Fruit fly (Drosophila melanogaster) whole organism, embryonic: Measurements from ENCODE around the gene Chd3.

ENCODE experiments used
- B-H2 ChIP-seq: fragments of 200-800 bp; sonication (Bioruptor generic); optimal IDR thresholded peaks from 2 replicates; lab custom pipeline; 2018; ENCODE audit warnings: missing biosample characterization, mild to moderate bottlenecking, missing genetic modification characterization
- Bgb ChIP-seq: fragments of 200-800 bp; sonication (Bioruptor generic); IDR thresholded peaks from 2 replicates; pipeline ENCODE4 v1.3.6; 2022; ENCODE audit warnings: missing biosample characterization, missing genetic modification characterization; ENCODE audit not compliant: partially characterized antibody
- CG10462 ChIP-seq: fragments of 200-800 bp; sonication (Bioruptor generic); optimal IDR thresholded peaks from 2 replicates; lab custom pipeline; 2016; ENCODE audit warnings: missing biosample characterization, missing genetic modification characterization
- CG12744 ChIP-seq: fragments of 200-800 bp; sonication (Bioruptor generic); optimal IDR thresholded peaks from 2 replicates; lab custom pipeline; 2016; ENCODE audit warnings: missing biosample characterization, missing genetic modification characterization
- CG17829 ChIP-seq: fragments of 200-800 bp; optimal IDR thresholded peaks from 2 replicates; lab custom pipeline; 2019; ENCODE audit warnings: missing biosample characterization, mild to moderate bottlenecking, missing genetic modification characterization, moderate library complexity
- CG2120 ChIP-seq: fragments of 200-800 bp; sonication (Bioruptor generic); optimal IDR thresholded peaks from 3 replicates; lab custom pipeline; 2016; ENCODE audit warnings: missing biosample characterization, missing genetic modification characterization
- CG2202 ChIP-seq: fragments of 200-800 bp; sonication (Bioruptor generic); optimal IDR thresholded peaks from 2 replicates; lab custom pipeline; 2018; ENCODE audit warnings: missing biosample characterization, mild to moderate bottlenecking, missing genetic modification characterization
- CG34376 ChIP-seq: fragments of 200-800 bp; sonication (Bioruptor generic); optimal IDR thresholded peaks from 2 replicates; lab custom pipeline; 2018; ENCODE audit warnings: missing biosample characterization, mild to moderate bottlenecking, missing genetic modification characterization
- CG4854 ChIP-seq: fragments of 200-800 bp; sonication (Bioruptor generic); optimal IDR thresholded peaks from 2 replicates; lab custom pipeline; 2016; ENCODE audit warnings: missing biosample characterization, missing genetic modification characterization, inconsistent platforms
- CG7987 ChIP-seq: fragments of 200-800 bp; sonication (Bioruptor generic); optimal IDR thresholded peaks from 2 replicates; lab custom pipeline; 2018; ENCODE audit warnings: missing biosample characterization, mild to moderate bottlenecking, missing genetic modification characterization, moderate library complexity
- CG8290 ChIP-seq, 3 experiments: fragments of 200-800 bp; sonication (Bioruptor generic); optimal IDR thresholded peaks; 2 replicates each; lab custom pipeline; 2016 to 2019; ENCODE audit warnings: missing biosample characterization in 3 of 3, missing genetic modification characterization in 3 of 3, mild to moderate bottlenecking in 2 of 3, moderate library complexity in 1 of 3
- CG9876 ChIP-seq: fragments of 200-800 bp; sonication (Bioruptor generic); optimal IDR thresholded peaks from 2 replicates; lab custom pipeline; 2016; ENCODE audit warnings: missing biosample characterization, missing genetic modification characterization
- CTCF ChIP-seq: fragments of 200-800 bp; sonication (Bioruptor generic); optimal IDR thresholded peaks from 2 replicates; lab custom pipeline; 2017; ENCODE audit warnings: missing biosample characterization, mild to moderate bottlenecking, missing genetic modification characterization, moderate library complexity
- Chrac-16 ChIP-seq: fragments of 200-800 bp; sonication (Bioruptor generic); optimal IDR thresholded peaks from 3 replicates; lab custom pipeline; 2016; ENCODE audit warnings: missing biosample characterization, missing genetic modification characterization
- Dip2 ChIP-seq: fragments of 200-800 bp; sonication (Bioruptor generic); IDR thresholded peaks from 2 replicates; pipeline ENCODE4 v1.3.6; 2022; ENCODE audit warnings: missing biosample characterization, missing genetic modification characterization
- Dref ChIP-seq: fragments of 200-800 bp; sonication (Bioruptor generic); IDR thresholded peaks from 2 replicates; pipeline ENCODE4 v1.3.6; 2022; ENCODE audit warnings: missing biosample characterization, missing genetic modification characterization
- Fer1 ChIP-seq: fragments of 200-800 bp; sonication (Bioruptor generic); optimal IDR thresholded peaks from 2 replicates; lab custom pipeline; 2017; ENCODE audit warnings: missing biosample characterization, mild to moderate bottlenecking, missing genetic modification characterization
- HLH54F ChIP-seq: fragments of 200-800 bp; sonication (Bioruptor generic); optimal IDR thresholded peaks from 3 replicates; lab custom pipeline; 2016; ENCODE audit warnings: missing biosample characterization, missing genetic modification characterization
- MESR4 ChIP-seq: fragments of 200-800 bp; sonication (Bioruptor generic); optimal IDR thresholded peaks from 2 replicates; lab custom pipeline; 2018; ENCODE audit warnings: missing biosample characterization, mild to moderate bottlenecking, missing genetic modification characterization, moderate library complexity
- MTF-1 ChIP-seq: fragments of 200-800 bp; sonication (Bioruptor generic); optimal IDR thresholded peaks from 2 replicates; lab custom pipeline; 2018; ENCODE audit warnings: missing biosample characterization, mild to moderate bottlenecking, missing genetic modification characterization, borderline replicate concordance
- Neu2 ChIP-seq: fragments of 200-800 bp; sonication (Bioruptor generic); optimal IDR thresholded peaks from 3 replicates; lab custom pipeline; 2016; ENCODE audit warnings: missing biosample characterization, missing genetic modification characterization, borderline replicate concordance
- Nf-YC ChIP-seq: fragments of 200-800 bp; optimal IDR thresholded peaks from 3 replicates; lab custom pipeline; 2019; ENCODE audit warnings: missing biosample characterization, mild to moderate bottlenecking, missing genetic modification characterization, moderate library complexity
- NfI ChIP-seq: fragments of 200-800 bp; sonication (Bioruptor generic); optimal IDR thresholded peaks from 3 replicates; lab custom pipeline; 2018; ENCODE audit warnings: missing biosample characterization, mild to moderate bottlenecking, missing genetic modification characterization, moderate library complexity
- Rfx ChIP-seq: fragments of 200-800 bp; sonication (Bioruptor generic); IDR thresholded peaks from 2 replicates; pipeline ENCODE4 v1.3.6; 2022; ENCODE audit warnings: missing biosample characterization, missing genetic modification characterization
- Ssrp ChIP-seq: fragments of 200-800 bp; sonication (Bioruptor generic); optimal IDR thresholded peaks from 2 replicates; lab custom pipeline; 2018; ENCODE audit warnings: missing biosample characterization, mild to moderate bottlenecking, missing genetic modification characterization, moderate library complexity
- Stat92E ChIP-seq, 3 experiments: fragments of >200 bp in 2 of 3; fragments of 200-800 bp in 1 of 3; sonication (Bioruptor generic) in 1 of 3; optimal IDR thresholded peaks; 2 replicates each; lab custom pipeline; 2017 to 2019; ENCODE audit warnings: missing biosample characterization in 3 of 3, missing genetic modification characterization in 3 of 3, mild to moderate bottlenecking in 1 of 3, moderate library complexity in 1 of 3
- YL-1 ChIP-seq: fragments of 200-800 bp; sonication (Bioruptor generic); optimal IDR thresholded peaks from 3 replicates; lab custom pipeline; 2017; ENCODE audit warnings: missing biosample characterization, mild to moderate bottlenecking, missing genetic modification characterization
- ato ChIP-seq: fragments of 200-800 bp; sonication (Bioruptor generic); IDR thresholded peaks from 2 replicates; pipeline ENCODE4 v1.3.6; 2022; ENCODE audit warnings: missing biosample characterization, missing genetic modification characterization; ENCODE audit not compliant: partially characterized antibody
- bcd ChIP-seq: fragments of 200-800 bp; sonication (Bioruptor generic); optimal IDR thresholded peaks from 2 replicates; lab custom pipeline; 2017; ENCODE audit warnings: missing biosample characterization, mild to moderate bottlenecking, missing genetic modification characterization
- chn ChIP-seq: fragments of 200-800 bp; sonication (Bioruptor generic); optimal IDR thresholded peaks from 2 replicates; lab custom pipeline; 2016; ENCODE audit warnings: missing biosample characterization, missing genetic modification characterization
- crc ChIP-seq: fragments of 200-800 bp; sonication (Bioruptor generic); optimal IDR thresholded peaks from 2 replicates; lab custom pipeline; 2016; ENCODE audit warnings: missing biosample characterization, missing genetic modification characterization
- dmrt99B ChIP-seq: fragments of 200-800 bp; sonication (Bioruptor generic); optimal IDR thresholded peaks from 2 replicates; lab custom pipeline; 2018; ENCODE audit warnings: missing biosample characterization, mild to moderate bottlenecking, missing genetic modification characterization, moderate library complexity
- en ChIP-seq: fragments of 200-800 bp; sonication (Bioruptor generic); optimal IDR thresholded peaks from 2 replicates; lab custom pipeline; 2016; ENCODE audit warnings: missing biosample characterization, missing genetic modification characterization
- gem ChIP-seq: fragments of 200-800 bp; sonication (Bioruptor generic); optimal IDR thresholded peaks from 2 replicates; lab custom pipeline; 2019; ENCODE audit warnings: missing biosample characterization, mild to moderate bottlenecking, missing genetic modification characterization, moderate library complexity
- ind ChIP-seq: fragments of 200-800 bp; sonication (Bioruptor generic); optimal IDR thresholded peaks from 3 replicates; lab custom pipeline; 2016; ENCODE audit warnings: missing biosample characterization, missing genetic modification characterization
- insv ChIP-seq, 2 experiments: fragments of 200-800 bp; sonication (Bioruptor generic); optimal IDR thresholded peaks; 3 replicates each; lab custom pipeline; 2016 to 2018; ENCODE audit warnings: missing biosample characterization in 2 of 2, missing genetic modification characterization in 2 of 2
- jing ChIP-seq: fragments of 200-800 bp; sonication (Bioruptor generic); optimal IDR thresholded peaks from 2 replicates; lab custom pipeline; 2018; ENCODE audit warnings: missing biosample characterization, mild to moderate bottlenecking, missing genetic modification characterization
- jumu ChIP-seq: fragments of 200-800 bp; sonication (Bioruptor generic); optimal IDR thresholded peaks from 3 replicates; lab custom pipeline; 2016; ENCODE audit warnings: missing biosample characterization, missing genetic modification characterization
- lab ChIP-seq: fragments of 200-800 bp; sonication (Bioruptor generic); optimal IDR thresholded peaks from 3 replicates; lab custom pipeline; 2017; ENCODE audit warnings: missing biosample characterization, missing genetic modification characterization, mild to moderate bottlenecking, moderate library complexity, missing genetic modification reagents
- lbe ChIP-seq: fragments of 200-800 bp; sonication (Bioruptor generic); optimal IDR thresholded peaks from 2 replicates; lab custom pipeline; 2016; ENCODE audit warnings: missing biosample characterization, mild to moderate bottlenecking, missing genetic modification characterization
- mirr ChIP-seq: fragments of 200-800 bp; sonication (Bioruptor generic); optimal IDR thresholded peaks from 3 replicates; lab custom pipeline; 2018; ENCODE audit warnings: missing biosample characterization, mild to moderate bottlenecking, missing genetic modification characterization
- nom ChIP-seq: fragments of 200-800 bp; sonication (Bioruptor generic); optimal IDR thresholded peaks from 2 replicates; lab custom pipeline; 2017; ENCODE audit warnings: missing biosample characterization, missing genetic modification characterization, mild to moderate bottlenecking, moderate library complexity, missing genetic modification reagents
- odd ChIP-seq: fragments of 200-800 bp; sonication (Bioruptor generic); optimal IDR thresholded peaks from 2 replicates; lab custom pipeline; 2017; ENCODE audit warnings: missing biosample characterization, mild to moderate bottlenecking, missing genetic modification characterization
- pros ChIP-seq: fragments of 200-800 bp; sonication (Bioruptor generic); optimal IDR thresholded peaks from 3 replicates; lab custom pipeline; 2019; ENCODE audit warnings: missing biosample characterization, mild to moderate bottlenecking, missing genetic modification characterization, moderate library complexity
- sim ChIP-seq: fragments of 200-800 bp; sonication (Bioruptor generic); IDR thresholded peaks from 2 replicates; pipeline ENCODE4 v1.3.6; 2022; ENCODE audit warnings: missing biosample characterization, missing genetic modification characterization
- sisA ChIP-seq: fragments of 200-800 bp; sonication (Bioruptor generic); IDR thresholded peaks from 2 replicates; pipeline ENCODE4 v1.3.6; 2022; ENCODE audit warnings: missing biosample characterization, missing genetic modification characterization
- so ChIP-seq: fragments of 200-800 bp; sonication (Bioruptor generic); IDR thresholded peaks from 3 replicates; pipeline ENCODE4 v1.3.6; 2022; ENCODE audit warnings: missing biosample characterization, missing genetic modification characterization
- sqz ChIP-seq: fragments of 200-800 bp; sonication (Bioruptor generic); optimal IDR thresholded peaks from 3 replicates; lab custom pipeline; 2018; ENCODE audit warnings: missing biosample characterization, mild to moderate bottlenecking, missing genetic modification characterization
- tgo ChIP-seq: fragments of 200-800 bp; sonication (Bioruptor generic); IDR thresholded peaks from 3 replicates; pipeline ENCODE4 v1.3.6; 2022; ENCODE audit warnings: missing biosample characterization, missing genetic modification characterization
- unpg ChIP-seq: fragments of 200-800 bp; sonication (Bioruptor generic); optimal IDR thresholded peaks from 3 replicates; lab custom pipeline; 2018; ENCODE audit warnings: missing biosample characterization, mild to moderate bottlenecking, missing genetic modification characterization, moderate library complexity

The Chd3 gene

dm6 chr3L:19495991-19496588, 49.1 kb downstream of the Chd3 start (continued):
- TF ChIP-seq unpg (GFP tag; lab: Kevin White, UChicago): peak; percentile 12
- no peak for TF ChIP-seq en (GFP tag; lab: Kevin White, UChicago)
- no peak for TF ChIP-seq CTCF
- no peak for TF ChIP-seq CG10462 (GFP tag; lab: Kevin White, UChicago)
- TF ChIP-seq Dip2 (GFP tag; lab: Robert Waterston, UW): no peak
- no peak for TF ChIP-seq Rfx (GFP tag; lab: Robert Waterston, UW)
- TF ChIP-seq MESR4: no peak
- no peak for TF ChIP-seq CG8290 (GFP tag; optimal IDR thresholded peaks at IDR 0.05; lab: Kevin White, UChicago)
- peak in 1 of 2 experiments; percentile 21 for TF ChIP-seq CG8290 (tag; optimal IDR thresholded peaks at IDR 0.05; lab: Kevin White, UChicago)
- TF ChIP-seq sisA (GFP tag; lab: Robert Waterston, UW): no peak
- TF ChIP-seq bcd: no peak
- peak; percentile 1 for TF ChIP-seq dmrt99B
- TF ChIP-seq Dref: no peak
- TF ChIP-seq YL-1 (GFP tag; lab: Kevin White, UChicago): no peak
- TF ChIP-seq NfI (GFP tag; lab: Kevin White, UChicago): no peak
- TF ChIP-seq Chrac-16 (GFP tag; lab: Kevin White, UChicago): no peak
- no peak for TF ChIP-seq CG7987
- peak; percentile 26 for TF ChIP-seq gem (tag; lab: Kevin White, UChicago)
- TF ChIP-seq Nf-YC (tag; lab: Kevin White, UChicago): no peak
- TF ChIP-seq CG17829 (tag; lab: Kevin White, UChicago): no peak
- TF ChIP-seq sqz (GFP tag; lab: Kevin White, UChicago): no peak
- no peak for TF ChIP-seq Neu2
- no peak for TF ChIP-seq jing (GFP tag; lab: Kevin White, UChicago)
- TF ChIP-seq MTF-1 (GFP tag; lab: Kevin White, UChicago): no peak
- no peak for TF ChIP-seq sim (GFP tag; lab: Robert Waterston, UW)
- no peak for TF ChIP-seq HLH54F (GFP tag; lab: Kevin White, UChicago)
- no peak for TF ChIP-seq jumu (GFP tag; lab: Kevin White, UChicago)
- TF ChIP-seq lbe: no peak
- TF ChIP-seq mirr (GFP tag; lab: Kevin White, UChicago): peak; percentile 24
- TF ChIP-seq lab (GFP tag; lab: Kevin White, UChicago): peak; percentile 21
- no peak for TF ChIP-seq chn (GFP tag; lab: Kevin White, UChicago)
- no peak for TF ChIP-seq Ssrp (tag; lab: Kevin White, UChicago)
- no peak for TF ChIP-seq ind (GFP tag; lab: Kevin White, UChicago)
- no peak for TF ChIP-seq so (GFP tag; lab: Robert Waterston, UW)
- TF ChIP-seq odd (GFP tag; lab: Kevin White, UChicago): peak; percentile 22
- TF ChIP-seq Fer1 (GFP tag; lab: Kevin White, UChicago): peak; percentile 36
- no peak for TF ChIP-seq nom (GFP tag; lab: Kevin White, UChicago)
- no peak for TF ChIP-seq ato (GFP tag; lab: Robert Waterston, UW)
- TF ChIP-seq CG2202: no peak
- no peak for TF ChIP-seq CG9876 (GFP tag; lab: Kevin White, UChicago)
- peak; percentile 63 for TF ChIP-seq CG34376 (GFP tag; lab: Kevin White, UChicago)
- TF ChIP-seq Stat92E (GFP tag; optimal IDR thresholded peaks at IDR 0.05; lab: Kevin White, UChicago): no peak
- no peak for TF ChIP-seq CG4854 (GFP tag; lab: Kevin White, UChicago)
- no peak for TF ChIP-seq CG12744
- TF ChIP-seq crc: no peak
- TF ChIP-seq pros: no peak
- no peak for TF ChIP-seq insv (GFP tag; optimal IDR thresholded peaks at IDR 0.05; lab: Kevin White, UChicago)
- no peak for TF ChIP-seq B-H2
- no peak for TF ChIP-seq Bgb (GFP tag; lab: Robert Waterston, UW)
- no peak for TF ChIP-seq CG2120 (GFP tag; lab: Kevin White, UChicago)
- no peak for TF ChIP-seq tgo (GFP tag; lab: Robert Waterston, UW)
